Fruit fly (Drosophila melanogaster): ENCODE data around the gene CG32281.

DNA sequence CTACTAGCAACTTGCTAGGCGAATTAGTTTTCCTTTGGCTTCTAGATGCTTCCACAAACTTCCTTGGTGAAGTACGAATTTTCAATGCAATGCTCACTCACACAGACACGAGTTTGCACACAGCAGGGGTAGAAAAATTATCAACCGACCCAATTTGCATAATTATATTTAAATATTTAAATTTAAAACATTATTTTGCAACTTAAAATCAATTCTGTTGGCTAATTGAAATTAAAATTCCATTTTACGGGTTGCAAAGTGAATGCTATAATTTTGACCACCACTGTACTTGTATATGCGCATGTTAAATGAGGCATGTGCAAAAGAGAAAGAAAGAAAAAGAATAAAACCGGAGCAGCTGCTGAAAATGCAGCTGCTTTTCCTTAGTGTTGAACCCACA, 24.9 kb downstream of the CG32281 start:
- no peak for TF ChIP-seq pan (optimal IDR thresholded peaks at IDR 0.05)
- no peak for TF ChIP-seq lola (GFP tag; optimal IDR thresholded peaks at IDR 0.05)
- no peak for TF ChIP-seq Dfd (GFP tag; optimal IDR thresholded peaks at IDR 0.05)
- peak; percentile 97 for TF ChIP-seq OdsH (GFP tag; optimal IDR thresholded peaks at IDR 0.05)
- peak; percentile 87 for TF ChIP-seq CG32264 (GFP tag; optimal IDR thresholded peaks at IDR 0.05)

Data from whole organism, wandering third instar larva.